Worm (Caenorhabditis elegans) whole organism, midembryonic: ENCODE measurements around the gene F29A7.4.

Source experiments
- T22C8.4 ChIP-seq: fragments of 200-800 bp; sonication (Bioruptor generic); IDR thresholded peaks from 2 replicates; pipeline ENCODE4 v1.3.6; 2022; ENCODE audit warnings: missing genetic modification characterization, missing compliant biosample characterization
- cog-1 ChIP-seq: sonication (generic microtip); optimal IDR thresholded peaks from 2 replicates; lab custom pipeline; 2016; ENCODE audit warnings: missing genetic modification characterization, missing compliant biosample characterization
- med-1 ChIP-seq: sonication (generic microtip); optimal IDR thresholded peaks from 2 replicates; lab custom pipeline; 2017; ENCODE audit warnings: missing genetic modification characterization, mild to moderate bottlenecking, missing compliant biosample characterization, antibody characterized with exemption, missing genetic modification reagents; ENCODE audit not compliant: insufficient read depth
- ref-1 ChIP-seq: fragments of 200-800 bp; sonication (Bioruptor generic); conservative IDR thresholded peaks from 2 replicates; pipeline ENCODE4 v1.3.6; 2022; ENCODE audit warnings: missing genetic modification reagents, missing genetic modification characterization, missing compliant biosample characterization
- ztf-23 ChIP-seq: fragments of 200-800 bp; sonication (Bioruptor generic); IDR thresholded peaks from 2 replicates; pipeline ENCODE4 v1.3.6; 2022; ENCODE audit warnings: missing genetic modification reagents, missing genetic modification characterization, missing compliant biosample characterization
- ztf-29 ChIP-seq: fragments of 200-800 bp; sonication (Bioruptor generic); IDR thresholded peaks from 2 replicates; pipeline ENCODE4 v1.3.6; 2022; ENCODE audit warnings: missing genetic modification reagents, missing genetic modification characterization, missing compliant biosample characterization

DNA sequence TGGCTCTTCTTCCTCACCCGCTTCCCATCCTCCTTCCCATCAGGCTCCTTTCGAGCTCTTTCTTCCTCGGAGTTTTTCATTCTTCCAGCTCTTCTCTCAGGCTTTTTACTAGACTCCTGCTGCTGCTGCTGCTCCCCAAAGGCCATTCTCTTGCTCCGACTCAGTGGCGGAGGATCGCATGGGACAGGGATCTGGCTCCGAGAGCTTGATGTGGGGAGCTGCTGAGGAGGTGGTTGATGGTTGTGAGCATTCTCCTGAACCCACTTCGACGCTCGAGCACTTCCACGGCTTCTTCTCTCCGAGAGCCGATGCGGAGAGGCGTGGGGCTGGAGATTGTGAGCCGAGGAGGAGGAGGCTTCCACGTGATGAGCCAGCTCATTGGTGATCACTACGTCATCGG, 36.0 kb downstream of the F29A7.4 start:
- no peak for TF ChIP-seq cog-1 (tag; lab: Kevin White, UChicago)
- TF ChIP-seq med-1: no peak
- no peak for TF ChIP-seq ztf-29
- TF ChIP-seq ref-1 (GFP tag; lab: Robert Waterston, UW): no peak
- no peak for TF ChIP-seq T22C8.4 (GFP tag; lab: Robert Waterston, UW)
- no peak for TF ChIP-seq ztf-23 (GFP tag; lab: Robert Waterston, UW)
